Fruit fly (Drosophila melanogaster) whole organism, embryonic: ENCODE measurements around the gene AstA-R1.

ENCODE experiments used
- Blimp-1 ChIP-seq: fragments of 200-800 bp; sonication (Bioruptor generic); optimal IDR thresholded peaks from 3 replicates; lab custom pipeline; 2018; ENCODE audit warnings: missing biosample characterization, missing genetic modification characterization, mild to moderate bottlenecking, moderate library complexity, missing genetic modification reagents
- CG11560 ChIP-seq: fragments of 200-800 bp; sonication (Bioruptor generic); IDR thresholded peaks from 3 replicates; pipeline ENCODE4 v1.3.6; 2022; ENCODE audit warnings: missing biosample characterization, missing genetic modification characterization
- CG11696 ChIP-seq: fragments of 200-800 bp; sonication (Bioruptor generic); IDR thresholded peaks from 2 replicates; pipeline ENCODE4 v1.3.6; 2022; ENCODE audit warnings: missing biosample characterization, missing genetic modification characterization
- CG12104 ChIP-seq: fragments of 200-800 bp; sonication (Bioruptor generic); optimal IDR thresholded peaks from 3 replicates; lab custom pipeline; 2016; ENCODE audit warnings: missing biosample characterization, missing genetic modification characterization
- CG14710 ChIP-seq: fragments of 200-800 bp; sonication (Bioruptor generic); optimal IDR thresholded peaks from 3 replicates; lab custom pipeline; 2019; ENCODE audit warnings: missing biosample characterization, mild to moderate bottlenecking, missing genetic modification characterization, moderate library complexity
- CG17385 ChIP-seq: fragments of 200-800 bp; sonication (Bioruptor generic); optimal IDR thresholded peaks from 3 replicates; lab custom pipeline; 2018; ENCODE audit warnings: missing biosample characterization, mild to moderate bottlenecking, missing genetic modification characterization
- CG2875 ChIP-seq: fragments of 200-800 bp; sonication (Bioruptor generic); optimal IDR thresholded peaks from 2 replicates; lab custom pipeline; 2017; ENCODE audit warnings: missing biosample characterization, mild to moderate bottlenecking, missing genetic modification characterization, missing genetic modification reagents
- CG31388 ChIP-seq: fragments of 200-800 bp; sonication (Bioruptor generic); optimal IDR thresholded peaks from 2 replicates; lab custom pipeline; 2016; ENCODE audit warnings: missing biosample characterization, missing genetic modification characterization
- CG32767 ChIP-seq: fragments of 200-800 bp; sonication (Bioruptor generic); IDR thresholded peaks from 2 replicates; pipeline ENCODE4 v1.3.6; 2022; ENCODE audit warnings: missing biosample characterization, missing genetic modification characterization
- CG32772 ChIP-seq: fragments of 200-800 bp; sonication (Bioruptor generic); IDR thresholded peaks from 2 replicates; pipeline ENCODE4 v1.3.6; 2022; ENCODE audit warnings: missing biosample characterization, missing genetic modification characterization
- CG4328 ChIP-seq: fragments of 200-800 bp; sonication (Bioruptor generic); optimal IDR thresholded peaks from 3 replicates; lab custom pipeline; 2017; ENCODE audit warnings: missing biosample characterization, missing genetic modification reagents, missing genetic modification characterization
- CG5180 ChIP-seq: fragments of 200-800 bp; sonication (Bioruptor generic); optimal IDR thresholded peaks from 3 replicates; lab custom pipeline; 2017; ENCODE audit warnings: missing biosample characterization, missing genetic modification characterization, mild to moderate bottlenecking, moderate library complexity, missing genetic modification reagents
- CG5245 ChIP-seq: fragments of 200-800 bp; sonication (Bioruptor generic); optimal IDR thresholded peaks from 3 replicates; lab custom pipeline; 2016; ENCODE audit warnings: missing biosample characterization, missing genetic modification characterization
- CG5953 ChIP-seq: fragments of 200-800 bp; sonication (Bioruptor generic); IDR thresholded peaks from 2 replicates; pipeline ENCODE4 v1.3.6; 2022; ENCODE audit warnings: missing biosample characterization, missing genetic modification characterization
- CG6254 ChIP-seq: fragments of 200-800 bp; sonication (Bioruptor generic); optimal IDR thresholded peaks from 3 replicates; lab custom pipeline; 2017; ENCODE audit warnings: mild to moderate bottlenecking, missing biosample characterization, missing genetic modification reagents, missing genetic modification characterization
- D19A ChIP-seq: fragments of 200-800 bp; optimal IDR thresholded peaks from 3 replicates; lab custom pipeline; 2019; ENCODE audit warnings: missing biosample characterization, mild to moderate bottlenecking, missing genetic modification characterization, moderate library complexity
- Ets65A ChIP-seq: fragments of 200-800 bp; sonication (Bioruptor generic); peaks from one replicate; lab custom pipeline; 2016; ENCODE audit warnings: missing biosample characterization, missing genetic modification characterization
- H2.0 ChIP-seq: fragments of 200-800 bp; sonication (Bioruptor generic); IDR thresholded peaks from 2 replicates; pipeline ENCODE4 v1.3.6; 2022; ENCODE audit warnings: missing biosample characterization, missing genetic modification characterization
- Mrtf ChIP-seq: fragments of 200-800 bp; sonication (Bioruptor generic); IDR thresholded peaks from 3 replicates; pipeline ENCODE4 v1.3.6; 2022; ENCODE audit warnings: missing biosample characterization, missing genetic modification characterization
- Pdp1 ChIP-seq, 2 experiments: fragments of 200-800 bp; sonication (Bioruptor generic); optimal IDR thresholded peaks; 3 replicates each; lab custom pipeline; 2016; ENCODE audit warnings: missing biosample characterization in 2 of 2, missing genetic modification characterization in 2 of 2, mild to moderate bottlenecking in 1 of 2, moderate library complexity in 1 of 2
- Poxn ChIP-seq: fragments of 200-800 bp; sonication (Bioruptor generic); IDR thresholded peaks from 2 replicates; pipeline ENCODE4 v1.3.6; 2022; ENCODE audit warnings: missing biosample characterization, missing genetic modification characterization
- Ravus ChIP-seq: fragments of 200-800 bp; sonication (Bioruptor generic); IDR thresholded peaks from 2 replicates; pipeline ENCODE4 v1.3.6; 2022; ENCODE audit warnings: missing biosample characterization, missing genetic modification characterization
- Sin3A ChIP-seq: fragments of >200 bp; optimal IDR thresholded peaks from 2 replicates; lab custom pipeline; 2018
- Sry-δ ChIP-seq: fragments of 200-800 bp; sonication (Bioruptor generic); optimal IDR thresholded peaks from 2 replicates; lab custom pipeline; 2016; ENCODE audit warnings: missing biosample characterization, missing genetic modification characterization
- TFAM ChIP-seq: fragments of 200-800 bp; sonication (Bioruptor generic); optimal IDR thresholded peaks from 2 replicates; lab custom pipeline; 2017; ENCODE audit warnings: missing biosample characterization, missing genetic modification characterization, inconsistent platforms
- Trl ChIP-seq, 3 experiments: fragments of >200 bp in 2 of 3; fragments of 200-800 bp in 1 of 3; sonication (Bioruptor generic) in 1 of 3; optimal IDR thresholded peaks; 2 replicates in 1 of 3; 3 replicates in 2 of 3; lab custom pipeline; 2016 to 2017; ENCODE audit warnings: missing biosample characterization in 1 of 3, missing genetic modification characterization in 1 of 3
- Usf ChIP-seq: fragments of 200-800 bp; sonication (Bioruptor generic); optimal IDR thresholded peaks from 2 replicates; lab custom pipeline; 2017; ENCODE audit warnings: missing genotype, missing biosample characterization, missing genetic modification characterization
- ara ChIP-seq: fragments of 200-800 bp; sonication (Bioruptor generic); IDR thresholded peaks from 2 replicates; pipeline ENCODE4 v1.3.6; 2022; ENCODE audit warnings: missing biosample characterization, missing genetic modification characterization
- bsh ChIP-seq, 2 experiments: fragments of 200-800 bp; sonication (Bioruptor generic); optimal IDR thresholded peaks; 2 replicates each; lab custom pipeline; 2017 to 2018; ENCODE audit warnings: mild to moderate bottlenecking in 2 of 2, missing biosample characterization in 2 of 2, missing genetic modification characterization in 2 of 2, moderate library complexity in 1 of 2
- cad ChIP-seq: fragments of >200 bp; optimal IDR thresholded peaks from 2 replicates; lab custom pipeline; 2017; ENCODE audit warnings: missing biosample characterization, missing genetic modification characterization
- cato ChIP-seq: fragments of 200-800 bp; sonication (Bioruptor generic); optimal IDR thresholded peaks from 2 replicates; lab custom pipeline; 2016; ENCODE audit warnings: missing biosample characterization, missing genetic modification characterization, borderline replicate concordance
- crol ChIP-seq: fragments of 200-800 bp; sonication (Bioruptor generic); IDR thresholded peaks from 2 replicates; pipeline ENCODE4 v1.3.6; 2022; ENCODE audit warnings: missing biosample characterization, missing genetic modification characterization
- da ChIP-seq: fragments of 200-800 bp; sonication (Bioruptor generic); optimal IDR thresholded peaks from 2 replicates; lab custom pipeline; 2016; ENCODE audit warnings: missing biosample characterization, missing genetic modification characterization
- dati ChIP-seq: fragments of 200-800 bp; sonication (Bioruptor generic); IDR thresholded peaks from 2 replicates; pipeline ENCODE4 v1.3.6; 2022; ENCODE audit warnings: missing biosample characterization, missing genetic modification characterization
- dimm ChIP-seq: fragments of 200-800 bp; sonication (Bioruptor generic); IDR thresholded peaks from 2 replicates; pipeline ENCODE4 v1.3.6; 2022; ENCODE audit warnings: missing biosample characterization, missing genetic modification characterization
- dm ChIP-seq: fragments of 200-800 bp; sonication (Bioruptor generic); optimal IDR thresholded peaks from 3 replicates; lab custom pipeline; 2016; ENCODE audit warnings: missing biosample characterization, missing genetic modification characterization
- fd96Cb ChIP-seq: fragments of 200-800 bp; sonication (Bioruptor generic); optimal IDR thresholded peaks from 2 replicates; lab custom pipeline; 2018; ENCODE audit warnings: missing biosample characterization, mild to moderate bottlenecking, missing genetic modification characterization, moderate library complexity
- gce ChIP-seq: fragments of 200-800 bp; sonication (Bioruptor generic); IDR thresholded peaks from 3 replicates; pipeline ENCODE4 v1.3.6; 2022; ENCODE audit warnings: missing biosample characterization, missing genetic modification characterization
- her ChIP-seq: fragments of 200-800 bp; sonication (Bioruptor generic); optimal IDR thresholded peaks from 2 replicates; lab custom pipeline; 2016; ENCODE audit warnings: missing biosample characterization, missing genetic modification characterization
- jumu ChIP-seq: fragments of 200-800 bp; sonication (Bioruptor generic); optimal IDR thresholded peaks from 3 replicates; lab custom pipeline; 2016; ENCODE audit warnings: missing biosample characterization, missing genetic modification characterization
- onecut ChIP-seq: fragments of 200-800 bp; sonication (Bioruptor generic); IDR thresholded peaks from 2 replicates; pipeline ENCODE4 v1.3.6; 2022; ENCODE audit warnings: missing biosample characterization, missing genetic modification characterization
- org-1 ChIP-seq: fragments of 200-800 bp; sonication (Bioruptor generic); optimal IDR thresholded peaks from 2 replicates; lab custom pipeline; 2017; ENCODE audit warnings: missing biosample characterization, missing genetic modification characterization
- p53 ChIP-seq: fragments of 200-800 bp; sonication (Bioruptor generic); optimal IDR thresholded peaks from 2 replicates; lab custom pipeline; 2016; ENCODE audit warnings: missing biosample characterization, missing genetic modification characterization
- scrt ChIP-seq: fragments of 200-800 bp; sonication (Bioruptor generic); optimal IDR thresholded peaks from 2 replicates; lab custom pipeline; 2018; ENCODE audit warnings: missing biosample characterization, mild to moderate bottlenecking, missing genetic modification characterization, moderate library complexity
- sob ChIP-seq: fragments of 200-800 bp; sonication (Bioruptor generic); IDR thresholded peaks from 2 replicates; pipeline ENCODE4 v1.3.6; 2022; ENCODE audit warnings: missing biosample characterization, missing genetic modification characterization
- tup ChIP-seq: fragments of 200-800 bp; sonication (Bioruptor generic); optimal IDR thresholded peaks from 2 replicates; lab custom pipeline; 2016; ENCODE audit warnings: missing biosample characterization, mild to moderate bottlenecking, missing genetic modification characterization, moderate library complexity
- tx ChIP-seq: fragments of 200-800 bp; sonication (Bioruptor generic); optimal IDR thresholded peaks from 2 replicates; lab custom pipeline; 2016; ENCODE audit warnings: missing biosample characterization, missing genetic modification characterization
- yki ChIP-seq: fragments of >200 bp; optimal IDR thresholded peaks from 3 replicates; lab custom pipeline; 2018
- zen ChIP-seq: fragments of 200-800 bp; sonication (Bioruptor generic); optimal IDR thresholded peaks from 3 replicates; lab custom pipeline; 2018; ENCODE audit warnings: missing biosample characterization, mild to moderate bottlenecking, missing genetic modification characterization, moderate library complexity
- zf30C ChIP-seq: fragments of 200-800 bp; sonication (Bioruptor generic); optimal IDR thresholded peaks from 3 replicates; lab custom pipeline; 2018; ENCODE audit warnings: missing biosample characterization, mild to moderate bottlenecking, missing genetic modification characterization
- zfh2 ChIP-seq: fragments of 200-800 bp; sonication (Bioruptor generic); optimal IDR thresholded peaks from 2 replicates; lab custom pipeline; 2016; ENCODE audit warnings: missing biosample characterization, missing genetic modification characterization

AstA-R1 gene

DNA sequence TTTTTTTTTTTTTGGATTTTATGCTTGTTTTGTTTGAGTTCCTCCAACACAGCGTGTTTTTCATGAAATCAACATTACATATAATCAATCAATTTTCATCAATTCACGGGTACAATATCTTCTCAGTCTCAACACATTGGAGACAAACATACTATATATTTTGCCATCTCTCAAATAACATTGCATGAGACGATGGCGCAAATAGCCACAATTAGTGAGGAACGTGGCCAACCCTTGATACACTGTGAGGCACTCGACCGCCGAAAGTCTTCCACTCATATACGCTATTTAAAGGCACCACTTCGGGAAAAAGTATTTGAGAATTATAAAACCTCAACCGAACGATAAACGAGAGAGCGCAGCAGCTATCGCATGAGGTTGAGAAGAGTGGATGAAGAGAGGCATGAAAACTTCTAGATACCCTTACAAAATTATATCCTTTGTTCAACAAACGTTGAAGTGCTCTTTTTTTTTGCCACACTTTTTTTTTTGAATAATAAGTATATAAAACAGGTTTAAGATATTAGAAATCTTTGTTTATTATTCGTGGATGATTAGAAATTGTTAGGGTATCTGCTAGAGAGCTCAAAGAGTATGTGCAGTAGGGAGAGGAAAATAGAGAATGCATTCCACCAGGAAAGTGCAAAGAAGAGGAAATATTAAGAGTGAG is 28.4 kb upstream of the AstA-R1 start (continued):
- TF ChIP-seq p53 (no peak), CG17385 (peak; percentile 86), CG5180 (GFP tag; lab: Kevin White, UChicago) (peak; percentile 61), zf30C (GFP tag; lab: Kevin White, UChicago) (no peak), H2.0 (peak; percentile 85), zen (tag; lab: Kevin White, UChicago) (peak; percentile 67), gce (GFP tag; lab: Robert Waterston, UW) (peak; percentile 83; the same call in 2 of the 3 replicates), da (GFP tag; lab: Kevin White, UChicago) (peak; percentile 47), tup (GFP tag; lab: Kevin White, UChicago) (no peak), her (GFP tag; lab: Kevin White, UChicago) (no peak), fd96Cb (peak; percentile 93), cad (no peak), dati (GFP tag; lab: Robert Waterston, UW) (peak; percentile 66; the same call in 1 of the 2 replicates), Ets65A (GFP tag; lab: Kevin White, UChicago) (no peak), Pdp1 (GFP tag; optimal IDR thresholded peaks at IDR 0.05; lab: Kevin White, UChicago) (peak; percentile 47 to 53), cato (GFP tag; lab: Kevin White, UChicago) (peak; percentile 62), jumu (GFP tag; lab: Kevin White, UChicago) (no peak), Poxn (no peak), onecut (GFP tag; lab: Robert Waterston, UW) (peak; percentile 82), CG32767 (GFP tag; lab: Robert Waterston, UW) (peak; percentile 85), CG12104 (GFP tag; lab: Kevin White, UChicago) (peak; percentile 70), dimm (GFP tag; lab: Robert Waterston, UW) (peak; percentile 82), CG6254 (GFP tag; lab: Kevin White, UChicago) (peak; percentile 89), Trl (optimal IDR thresholded peaks at IDR 0.05; lab: Kevin White, UChicago) (peak; percentile 24 to 40), Trl (GFP tag; optimal IDR thresholded peaks at IDR 0.05; lab: Kevin White, UChicago) (no peak), bsh (GFP tag; optimal IDR thresholded peaks at IDR 0.05; lab: Kevin White, UChicago) (peak; percentile 87 to 96), scrt (GFP tag; lab: Kevin White, UChicago) (peak; percentile 63), sob (GFP tag; lab: Robert Waterston, UW) (peak; percentile 73), org-1 (GFP tag; lab: Kevin White, UChicago) (peak; percentile 73), zfh2 (no peak), CG11560 (tag; lab: Robert Waterston, UW) (no peak), D19A (peak; percentile 100), Sry-δ (GFP tag; lab: Kevin White, UChicago) (peak; percentile 17), CG14710 (tag; lab: Kevin White, UChicago) (peak; percentile 87), CG5245 (GFP tag; lab: Kevin White, UChicago) (peak; percentile 77), yki (lab: Kevin White, UChicago) (no peak), dm (GFP tag; lab: Kevin White, UChicago) (peak; percentile 65), Mrtf (GFP tag; lab: Robert Waterston, UW) (peak; percentile 65; the same call in 1 of the 3 replicates), CG11696 (GFP tag; lab: Robert Waterston, UW) (no peak), Ravus (GFP tag; lab: Robert Waterston, UW) (peak; percentile 70), Blimp-1 (peak; percentile 92), CG2875 (GFP tag; lab: Kevin White, UChicago) (peak; percentile 88), ara (GFP tag; lab: Robert Waterston, UW) (peak; percentile 86), tx (GFP tag; lab: Kevin White, UChicago) (peak; percentile 23), crol (GFP tag; lab: Robert Waterston, UW) (peak; percentile 46; the same call in 1 of the 2 replicates), CG31388 (GFP tag; lab: Kevin White, UChicago) (peak; percentile 60), TFAM (GFP tag; lab: Kevin White, UChicago) (no peak), Sin3A (lab: Kevin White, UChicago) (no peak), CG4328 (peak; percentile 28), CG5953 (peak; percentile 90), CG32772 (GFP tag; lab: Robert Waterston, UW) (peak; percentile 80), Usf (GFP tag; lab: Kevin White, UChicago) (peak; percentile 45)
